Worm (Caenorhabditis elegans): ENCODE data around the gene ZK84.1.

ce11 chrII:6043166-6043565 is 22.7 kb downstream of the ZK84.1 start, which contains the start of gene R12C12.10:
- TF ChIP-seq W03F9.2 (tag; optimal IDR thresholded peaks at IDR 0.05) (no peak), dao-5 (tag; optimal IDR thresholded peaks at IDR 0.05) (no peak), him-1 (tag; optimal IDR thresholded peaks at IDR 0.05) (no peak)
